Worm (Caenorhabditis elegans) whole organism, L2 larva: ENCODE measurements around the gene F49C12.4.
A peak's percentile ranks its signal among the peaks of the same experiment; 100 is the strongest.
"Not testable (repeated sequence)": the region's sequence is repeated elsewhere in the genome, so short reads cannot be mapped to it uniquely, and the experiment has no call there.

Experiments used
- C34F6.9 ChIP-seq: fragments of 150-350 bp; optimal IDR thresholded peaks from 2 replicates; lab custom pipeline; 2014; ENCODE audit warnings: missing biosample characterization, missing genetic modification characterization
- F13H6.1 ChIP-seq: sonication (generic microtip); optimal IDR thresholded peaks from 2 replicates; lab custom pipeline; 2016; ENCODE audit warnings: missing genetic modification characterization, missing compliant biosample characterization
- R02D3.7 ChIP-seq: fragments of 150-350 bp; optimal IDR thresholded peaks from 2 replicates; lab custom pipeline; 2014; ENCODE audit warnings: missing biosample characterization, missing genetic modification characterization
- Y55F3AM.14 ChIP-seq: fragments of 200-800 bp; sonication (Bioruptor generic); optimal IDR thresholded peaks from 2 replicates; lab custom pipeline; 2018; ENCODE audit warnings: mild to moderate bottlenecking, missing genetic modification characterization, missing compliant biosample characterization
- ZK546.5 ChIP-seq: sonication (generic microtip); optimal IDR thresholded peaks from 2 replicates; lab custom pipeline; 2017; ENCODE audit warnings: missing biosample characterization, missing genetic modification characterization
- alr-1 ChIP-seq: fragments of 150-350 bp; optimal IDR thresholded peaks from 2 replicates; lab custom pipeline; 2014; ENCODE audit warnings: missing biosample characterization, missing genetic modification characterization
- ama-1 ChIP-seq: fragments of 150-350 bp; optimal IDR thresholded peaks from 2 replicates; lab custom pipeline; 2018; ENCODE audit warnings: inconsistent platforms
- ceh-16 ChIP-seq: fragments of 150-350 bp; optimal IDR thresholded peaks from 2 replicates; lab custom pipeline; 2014; ENCODE audit warnings: missing biosample characterization, missing genetic modification characterization
- crh-2 ChIP-seq: sonication (generic microtip); optimal IDR thresholded peaks from 2 replicates; lab custom pipeline; 2017; ENCODE audit warnings: missing biosample characterization, missing genetic modification characterization
- dmd-4 ChIP-seq: sonication (generic microtip); optimal IDR thresholded peaks from 2 replicates; lab custom pipeline; 2017; ENCODE audit warnings: missing biosample characterization, missing genetic modification characterization
- egl-27 ChIP-seq: sonication (generic microtip); optimal IDR thresholded peaks from 3 replicates; lab custom pipeline; 2017; ENCODE audit warnings: missing biosample characterization, missing genetic modification reagents, missing genetic modification characterization
- elt-1 ChIP-seq: fragments of 150-350 bp; optimal IDR thresholded peaks from 2 replicates; lab custom pipeline; 2014; ENCODE audit warnings: missing biosample characterization, missing genetic modification characterization
- elt-3 ChIP-seq: sonication (generic microtip); optimal IDR thresholded peaks from 2 replicates; lab custom pipeline; 2017; ENCODE audit warnings: missing biosample characterization, missing genetic modification characterization
- fos-1 ChIP-seq: fragments of 150-350 bp; optimal IDR thresholded peaks from 2 replicates; lab custom pipeline; 2014; ENCODE audit warnings: missing biosample characterization, missing genetic modification characterization
- gmeb-1 ChIP-seq: fragments of 150-350 bp; optimal IDR thresholded peaks from 2 replicates; lab custom pipeline; 2014; ENCODE audit warnings: missing biosample characterization, missing genetic modification characterization
- lin-11 ChIP-seq: fragments of 150-350 bp; sonication (generic microtip); optimal IDR thresholded peaks from 2 replicates; lab custom pipeline; 2014; ENCODE audit warnings: missing biosample characterization, missing genetic modification characterization, inconsistent platforms, mixed read lengths
- lin-13 ChIP-seq: fragments of 150-350 bp; optimal IDR thresholded peaks from 2 replicates; lab custom pipeline; 2014; ENCODE audit warnings: missing biosample characterization, missing genetic modification reagents, missing genetic modification characterization
- lin-39 ChIP-seq: fragments of 150-350 bp; optimal IDR thresholded peaks from 2 replicates; lab custom pipeline; 2014; ENCODE audit warnings: missing biosample characterization, missing genetic modification reagents, missing genetic modification characterization
- lsy-2 ChIP-seq, 2 experiments: fragments of 150-350 bp in 1 of 2; sonication (generic microtip) in 1 of 2; optimal IDR thresholded peaks; 2 replicates each; lab custom pipeline; 2014 to 2017; ENCODE audit warnings: missing biosample characterization in 2 of 2, missing genetic modification characterization in 2 of 2
- mab-5 ChIP-seq: fragments of 150-350 bp; optimal IDR thresholded peaks from 2 replicates; lab custom pipeline; 2014; ENCODE audit warnings: missing biosample characterization, missing genetic modification characterization
- mdl-1 ChIP-seq, 2 experiments: fragments of 150-350 bp in 1 of 2; sonication (generic microtip) in 1 of 2; optimal IDR thresholded peaks; 2 replicates each; lab custom pipeline; 2017; ENCODE audit warnings: missing biosample characterization in 2 of 2, missing genetic modification characterization in 2 of 2
- nhr-10 ChIP-seq: sonication (generic microtip); optimal IDR thresholded peaks from 2 replicates; lab custom pipeline; 2017; ENCODE audit warnings: missing biosample characterization, missing genetic modification characterization
- nhr-11 ChIP-seq: fragments of 150-350 bp; optimal IDR thresholded peaks from 2 replicates; lab custom pipeline; 2014; ENCODE audit warnings: missing biosample characterization, missing genetic modification characterization
- nhr-12 ChIP-seq: fragments of 150-350 bp; optimal IDR thresholded peaks from 2 replicates; lab custom pipeline; 2014; ENCODE audit warnings: missing biosample characterization, missing genetic modification characterization
- nhr-129 ChIP-seq: fragments of 150-350 bp; optimal IDR thresholded peaks from 2 replicates; lab custom pipeline; 2014; ENCODE audit warnings: missing biosample characterization, missing genetic modification characterization
- nhr-21 ChIP-seq: fragments of 150-350 bp; optimal IDR thresholded peaks from 2 replicates; lab custom pipeline; 2014; ENCODE audit warnings: missing biosample characterization, missing genetic modification characterization
- nhr-237 ChIP-seq: fragments of 150-350 bp; optimal IDR thresholded peaks from 2 replicates; lab custom pipeline; 2014; ENCODE audit warnings: missing biosample characterization, missing genetic modification characterization
- nhr-25 ChIP-seq: fragments of 150-350 bp; sonication (generic microtip); optimal IDR thresholded peaks from 3 replicates; lab custom pipeline; 2014; ENCODE audit warnings: missing biosample characterization, missing genetic modification characterization
- skn-1 ChIP-seq: sonication (generic microtip); optimal IDR thresholded peaks from 2 replicates; lab custom pipeline; 2017; ENCODE audit warnings: missing biosample characterization, missing genetic modification characterization
- sma-9 ChIP-seq, 2 experiments: fragments of 150-350 bp in 1 of 2; sonication (generic microtip) in 1 of 2; optimal IDR thresholded peaks; 2 replicates each; lab custom pipeline; 2014 to 2016; ENCODE audit warnings: missing genetic modification characterization in 2 of 2, mild to moderate bottlenecking in 1 of 2, missing biosample characterization in 1 of 2, missing compliant biosample characterization in 1 of 2, missing genetic modification reagents in 1 of 2, moderate library complexity in 1 of 2
- unc-55 ChIP-seq: fragments of 150-350 bp; sonication (generic microtip); optimal IDR thresholded peaks from 3 replicates; lab custom pipeline; 2014; ENCODE audit warnings: missing biosample characterization, missing genetic modification reagents, missing genetic modification characterization
- ztf-1 ChIP-seq: fragments of 200-800 bp; sonication (Bioruptor generic); conservative IDR thresholded peaks from 2 replicates; pipeline ENCODE4 v1.3.6; 2022; ENCODE audit warnings: missing genetic modification characterization, missing compliant biosample characterization
- ztf-11 ChIP-seq: sonication (generic microtip); optimal IDR thresholded peaks from 2 replicates; lab custom pipeline; 2017; ENCODE audit warnings: missing biosample characterization, missing genetic modification characterization
- ztf-4 ChIP-seq: fragments of 150-350 bp; optimal IDR thresholded peaks from 2 replicates; lab custom pipeline; 2014; ENCODE audit warnings: missing biosample characterization, missing genetic modification characterization

F49C12.4 gene

ce11 chrIV:9296285-9296684 lies 7.6 kb downstream of the F49C12.4 start, which contains the start of gene F49C12.1:
Gene F49C12.1 (minus strand): TSS chrIV:9296354.
- no peak for TF ChIP-seq lsy-2 (tag; optimal IDR thresholded peaks at IDR 0.05; lab: Kevin White, UChicago)
- no peak for TF ChIP-seq alr-1 (tag; lab: Kevin White, UChicago)
- TF ChIP-seq lin-39, result no peak
- no peak for TF ChIP-seq nhr-12 (tag; lab: Kevin White, UChicago)
- no peak for TF ChIP-seq skn-1
- TF ChIP-seq C34F6.9 (tag; lab: Kevin White, UChicago), result no peak
- no peak for TF ChIP-seq ztf-1 (GFP tag; lab: Robert Waterston, UW)

- not testable (repeated sequence) for TF ChIP-seq fos-1; lin-13 (GFP tag; lab: Kevin White, UChicago); nhr-12 (tag; lab: Kevin White, UChicago)
- TF ChIP-seq, all 48 proteins: peak for 0; not testable (repeated sequence) for 48
These were observed 10.1 kb downstream of the F49C12.4 start, which contains the start of gene nhr-264 for ce11 chrIV:9293825-9294224. Gene nhr-264 (minus strand): TSS chrIV:9293925.

ce11 chrIV:9289635-9290034 lies 14.3 kb downstream of the F49C12.4 start:
- TF ChIP-seq ztf-11 (tag; lab: Kevin White, UChicago), result no peak
- TF ChIP-seq elt-1 (tag; lab: Kevin White, UChicago), result peak; percentile 73

ce11 chrIV:9286305-9286704 lies 17.6 kb downstream of the F49C12.4 start, which contains the start of gene nhr-267:
Gene nhr-267 (minus strand): TSS chrIV:9286405.
- TF ChIP-seq nhr-21 (tag; lab: Kevin White, UChicago); nhr-129; ztf-11 (tag; lab: Kevin White, UChicago): not testable (repeated sequence)

- no peak for TF ChIP-seq mdl-1 (tag; optimal IDR thresholded peaks at IDR 0.05; lab: Kevin White, UChicago)
- TF ChIP-seq Y55F3AM.14, result no peak
- TF ChIP-seq skn-1, result no peak
- no peak for TF ChIP-seq egl-27
- no peak for TF ChIP-seq dmd-4
- TF ChIP-seq mab-5, result no peak
- no peak for TF ChIP-seq elt-3 (tag; lab: Kevin White, UChicago)
- no peak for TF ChIP-seq F13H6.1 (tag; lab: Kevin White, UChicago)
- TF ChIP-seq unc-55 (GFP tag; lab: Kevin White, UChicago), result no peak
- TF ChIP-seq alr-1 (tag; lab: Kevin White, UChicago), result no peak
- TF ChIP-seq ama-1 (lab: Kevin White, UChicago), result no peak
These were observed 29.8 kb downstream of the F49C12.4 start, which contains the start of gene nmy-3 for ce11 chrIV:9274008-9274529. Gene nmy-3 (plus strand): TSS chrIV:9274479.

- TF ChIP-seq ztf-4 (tag; lab: Kevin White, UChicago) (no peak), nhr-129 (no peak), gmeb-1 (no peak), dmd-4 (no peak), ceh-16 (tag; lab: Kevin White, UChicago) (no peak), crh-2 (tag; lab: Kevin White, UChicago) (no peak), nhr-21 (tag; lab: Kevin White, UChicago) (no peak), egl-27 (no peak), nhr-237 (no peak), lin-11 (tag; lab: Kevin White, UChicago) (no peak), lin-39 (no peak)
These were observed 34.1 kb downstream of the F49C12.4 start, which contains the start of gene flh-3 for ce11 chrIV:9269796-9270195. Gene flh-3 (plus strand): TSS chrIV:9270096.

- TF ChIP-seq lsy-2 (tag; optimal IDR thresholded peaks at IDR 0.05; lab: Kevin White, UChicago) (no peak), R02D3.7 (tag; lab: Kevin White, UChicago) (no peak), egl-27 (no peak), nhr-25 (tag; lab: Kevin White, UChicago) (no peak), ZK546.5 (tag; lab: Kevin White, UChicago) (no peak), C34F6.9 (tag; lab: Kevin White, UChicago) (no peak), ceh-16 (tag; lab: Kevin White, UChicago) (no peak), nhr-10 (tag; lab: Kevin White, UChicago) (no peak), crh-2 (tag; lab: Kevin White, UChicago) (no peak), nhr-11 (tag; lab: Kevin White, UChicago) (no peak), sma-9 (GFP tag; optimal IDR thresholded peaks at IDR 0.05; lab: Kevin White, UChicago) (no peak), sma-9 (tag; optimal IDR thresholded peaks at IDR 0.05; lab: Kevin White, UChicago) (no peak)
These were observed 35.0 kb downstream of the F49C12.4 start for ce11 chrIV:9268916-9269315.
